Worm (Caenorhabditis elegans): ENCODE measurements around the gene rexd-1.

Gene rexd-1

ce11 chrIII:1818001-1818655 is 16.2 kb upstream of the rexd-1 start, which contains the start of gene clp-4:
Gene clp-4, minus strand, starts transcription at chrIII:1818323.
- TF ChIP-seq elt-3 (tag; optimal IDR thresholded peaks at IDR 0.05) (no peak), lsy-2 (tag; optimal IDR thresholded peaks at IDR 0.05) (peak; percentile 19), elt-1 (tag; optimal IDR thresholded peaks at IDR 0.05; ENCODE audit: borderline replicate concordance, insufficient read depth) (peak; percentile 85)

ce11 chrIII:1819049-1819597 is 15.2 kb upstream of the rexd-1 start:
- TF ChIP-seq pha-4 (tag; optimal IDR thresholded peaks at IDR 0.05) (no peak), nhr-237 (tag; optimal IDR thresholded peaks at IDR 0.05) (no peak), nhr-76 (tag; optimal IDR thresholded peaks at IDR 0.05) (no peak), nhr-28 (tag; optimal IDR thresholded peaks at IDR 0.05) (no peak), unc-62 (GFP tag; optimal IDR thresholded peaks at IDR 0.05) (no peak), nhr-2 (tag; optimal IDR thresholded peaks at IDR 0.05) (no peak), M03D4.4 (tag; optimal IDR thresholded peaks at IDR 0.05) (no peak), blmp-1 (tag; optimal IDR thresholded peaks at IDR 0.05) (no peak), tbx-8 (GFP tag; optimal IDR thresholded peaks at IDR 0.05) (no peak), sptf-1 (tag; optimal IDR thresholded peaks at IDR 0.05) (peak; percentile 19), unc-120 (tag; optimal IDR thresholded peaks at IDR 0.05; ENCODE audit: poor library complexity, severe bottlenecking) (peak; percentile 8), ces-1 (GFP tag; optimal IDR thresholded peaks at IDR 0.05) (peak; percentile 3), nhr-12 (tag; optimal IDR thresholded peaks at IDR 0.05) (no peak), ztf-11 (tag; optimal IDR thresholded peaks at IDR 0.05) (no peak)

ce11 chrIII:1824264-1824922 is 9.9 kb upstream of the rexd-1 start, which contains the start of the genes pvf-1 and Y39A3CL.7:
Gene pvf-1, minus strand, starts transcription at chrIII:1824314.
Gene Y39A3CL.7, plus strand, starts transcription at chrIII:1824919.
- TF ChIP-seq ceh-83 (GFP tag; optimal IDR thresholded peaks at IDR 0.05): peak; percentile 81
- peak; percentile 44 for TF ChIP-seq hlh-1 (tag; optimal IDR thresholded peaks at IDR 0.05)
- no peak for TF ChIP-seq mab-5 (tag; optimal IDR thresholded peaks at IDR 0.05)
- no peak for TF ChIP-seq zip-8 (tag; optimal IDR thresholded peaks at IDR 0.05)
- TF ChIP-seq ces-1 (GFP tag; optimal IDR thresholded peaks at IDR 0.05): peak; percentile 15
- no peak for TF ChIP-seq nhr-76 (tag; optimal IDR thresholded peaks at IDR 0.05)
- TF ChIP-seq sptf-1 (tag; optimal IDR thresholded peaks at IDR 0.05): peak; percentile 86
- TF ChIP-seq sem-2 (GFP tag; optimal IDR thresholded peaks at IDR 0.05): peak; percentile 57
- TF ChIP-seq nhr-2 (tag; optimal IDR thresholded peaks at IDR 0.05): peak; percentile 2
- peak; percentile 60 for TF ChIP-seq ceh-43 (GFP tag; optimal IDR thresholded peaks at IDR 0.05)
- peak; percentile 27 for TF ChIP-seq tbx-8 (GFP tag; optimal IDR thresholded peaks at IDR 0.05)
- peak; percentile 23 for TF ChIP-seq mep-1 (tag; optimal IDR thresholded peaks at IDR 0.05)
- peak; percentile 58 for TF ChIP-seq nhr-12 (tag; optimal IDR thresholded peaks at IDR 0.05)
- TF ChIP-seq mls-2 (tag; optimal IDR thresholded peaks at IDR 0.05): peak; percentile 66
- peak; percentile 48 for TF ChIP-seq bed-3 (GFP tag; optimal IDR thresholded peaks at IDR 0.05)
- peak; percentile 56 for TF ChIP-seq flh-1 (GFP tag; optimal IDR thresholded peaks at IDR 0.05)
- peak; percentile 22 for TF ChIP-seq lin-32 (GFP tag; optimal IDR thresholded peaks at IDR 0.05)
- peak; percentile 36 for TF ChIP-seq drap-1 (GFP tag; optimal IDR thresholded peaks at IDR 0.05)
- peak; percentile 45 for TF ChIP-seq cnd-1 (tag; optimal IDR thresholded peaks at IDR 0.05)
- TF ChIP-seq M03D4.4 (tag; optimal IDR thresholded peaks at IDR 0.05): peak; percentile 77
- TF ChIP-seq unc-120 (tag; optimal IDR thresholded peaks at IDR 0.05; ENCODE audit: poor library complexity, severe bottlenecking): peak; percentile 36
- TF ChIP-seq nhr-28 (tag; optimal IDR thresholded peaks at IDR 0.05): no peak
- TF ChIP-seq ztf-11 (tag; optimal IDR thresholded peaks at IDR 0.05): peak; percentile 26
- TF ChIP-seq pha-4 (tag; optimal IDR thresholded peaks at IDR 0.05): no peak
- TF ChIP-seq elt-3 (tag; optimal IDR thresholded peaks at IDR 0.05): no peak

- no peak for TF ChIP-seq snpc-4 (tag; optimal IDR thresholded peaks at IDR 0.05)
- no peak for TF ChIP-seq unc-120 (tag; optimal IDR thresholded peaks at IDR 0.05; ENCODE audit: poor library complexity, severe bottlenecking)
- TF ChIP-seq bed-3 (GFP tag; optimal IDR thresholded peaks at IDR 0.05): no peak
- no peak for TF ChIP-seq cnd-1 (tag; optimal IDR thresholded peaks at IDR 0.05)
- TF ChIP-seq sem-2 (GFP tag; optimal IDR thresholded peaks at IDR 0.05): no peak
- no peak for TF ChIP-seq elt-3 (tag; optimal IDR thresholded peaks at IDR 0.05)
- no peak for TF ChIP-seq ceh-83 (GFP tag; optimal IDR thresholded peaks at IDR 0.05)
- no peak for TF ChIP-seq flh-1 (GFP tag; optimal IDR thresholded peaks at IDR 0.05)
- no peak for TF ChIP-seq zip-8 (tag; optimal IDR thresholded peaks at IDR 0.05)
- no peak for TF ChIP-seq blmp-1 (tag; optimal IDR thresholded peaks at IDR 0.05)
- no peak for TF ChIP-seq ham-2 (GFP tag; optimal IDR thresholded peaks at IDR 0.05)
- no peak for TF ChIP-seq nhr-237 (tag; optimal IDR thresholded peaks at IDR 0.05)
- TF ChIP-seq hlh-1 (tag; optimal IDR thresholded peaks at IDR 0.05): no peak
- no peak for TF ChIP-seq nhr-28 (tag; optimal IDR thresholded peaks at IDR 0.05)
- TF ChIP-seq lsy-2 (tag; optimal IDR thresholded peaks at IDR 0.05): no peak
- no peak for TF ChIP-seq ces-1 (GFP tag; optimal IDR thresholded peaks at IDR 0.05)
- no peak for TF ChIP-seq unc-39 (tag; optimal IDR thresholded peaks at IDR 0.05)
- TF ChIP-seq mep-1 (tag; optimal IDR thresholded peaks at IDR 0.05): no peak
- TF ChIP-seq M03D4.4 (tag; optimal IDR thresholded peaks at IDR 0.05): no peak
These were observed 3.2 kb upstream of the rexd-1 start for ce11 chrIII:1831104-1831503.

Data from whole organism, mixed stage, embryonic.